Fruit fly (Drosophila melanogaster) whole organism, embryonic: ENCODE results near the gene dbe.

Source experiments
- Atf6 ChIP-seq: fragments of 200-800 bp; sonication (Bioruptor generic); IDR thresholded peaks from 2 replicates; pipeline ENCODE4 v1.3.6; 2022; ENCODE audit warnings: missing biosample characterization, missing genetic modification characterization
- Bdp1 ChIP-seq: fragments of 200-800 bp; sonication (Bioruptor generic); optimal IDR thresholded peaks from 3 replicates; lab custom pipeline; 2016; ENCODE audit warnings: missing biosample characterization, missing genetic modification characterization
- Bgb ChIP-seq: fragments of 200-800 bp; sonication (Bioruptor generic); IDR thresholded peaks from 2 replicates; pipeline ENCODE4 v1.3.6; 2022; ENCODE audit warnings: missing biosample characterization, missing genetic modification characterization; ENCODE audit not compliant: partially characterized antibody
- CG10267 ChIP-seq: fragments of 200-800 bp; sonication (Bioruptor generic); optimal IDR thresholded peaks from 2 replicates; lab custom pipeline; 2018; ENCODE audit warnings: missing biosample characterization, mild to moderate bottlenecking, missing genetic modification characterization, moderate library complexity
- CG10462 ChIP-seq: fragments of 200-800 bp; sonication (Bioruptor generic); optimal IDR thresholded peaks from 2 replicates; lab custom pipeline; 2016; ENCODE audit warnings: missing biosample characterization, missing genetic modification characterization
- CG10959 ChIP-seq: fragments of 200-800 bp; sonication (Bioruptor generic); IDR thresholded peaks from 2 replicates; pipeline ENCODE4 v1.3.6; 2022; ENCODE audit warnings: missing biosample characterization, missing genetic modification characterization
- CG11398 ChIP-seq: fragments of 200-800 bp; sonication (Bioruptor generic); optimal IDR thresholded peaks from 2 replicates; lab custom pipeline; 2016; ENCODE audit warnings: missing biosample characterization, missing genetic modification characterization
- CG11504 ChIP-seq: fragments of 200-800 bp; sonication (Bioruptor generic); optimal IDR thresholded peaks from 3 replicates; lab custom pipeline; 2019; ENCODE audit warnings: missing biosample characterization, mild to moderate bottlenecking, missing genetic modification characterization, moderate library complexity
- CG12104 ChIP-seq: fragments of 200-800 bp; sonication (Bioruptor generic); optimal IDR thresholded peaks from 3 replicates; lab custom pipeline; 2016; ENCODE audit warnings: missing biosample characterization, missing genetic modification characterization
- CG17802 ChIP-seq: fragments of 200-800 bp; sonication (Bioruptor generic); optimal IDR thresholded peaks from 2 replicates; lab custom pipeline; 2018; ENCODE audit warnings: missing biosample characterization, mild to moderate bottlenecking, missing genetic modification characterization, moderate library complexity
- CG31365 ChIP-seq: fragments of 200-800 bp; sonication (Bioruptor generic); optimal IDR thresholded peaks from 2 replicates; lab custom pipeline; 2018; ENCODE audit warnings: missing biosample characterization, mild to moderate bottlenecking, missing genetic modification characterization
- CG3281 ChIP-seq: fragments of 200-800 bp; sonication (Bioruptor generic); optimal IDR thresholded peaks from 3 replicates; lab custom pipeline; 2017; ENCODE audit warnings: missing biosample characterization, mild to moderate bottlenecking, missing genetic modification characterization
- CG33213 ChIP-seq: fragments of 200-800 bp; sonication (Bioruptor generic); optimal IDR thresholded peaks from 3 replicates; lab custom pipeline; 2016; ENCODE audit warnings: missing biosample characterization, missing genetic modification characterization
- CG34422 ChIP-seq: fragments of 200-800 bp; sonication (Bioruptor generic); IDR thresholded peaks from 3 replicates; pipeline ENCODE4 v1.3.6; 2022; ENCODE audit warnings: missing biosample characterization, missing genetic modification characterization
- CG6683 ChIP-seq: fragments of 200-800 bp; sonication (Bioruptor generic); optimal IDR thresholded peaks from 2 replicates; lab custom pipeline; 2017; ENCODE audit warnings: missing biosample characterization, mild to moderate bottlenecking, missing genetic modification characterization, missing genetic modification reagents
- CG6813 ChIP-seq: fragments of 200-800 bp; sonication (Bioruptor generic); optimal IDR thresholded peaks from 2 replicates; lab custom pipeline; 2017; ENCODE audit warnings: missing biosample characterization, missing genetic modification characterization, mild to moderate bottlenecking, moderate library complexity, missing genetic modification reagents
- CG8478 ChIP-seq: fragments of >200 bp; optimal IDR thresholded peaks from 2 replicates; lab custom pipeline; 2018
- CG9609 ChIP-seq: fragments of 200-800 bp; sonication (Bioruptor generic); optimal IDR thresholded peaks from 3 replicates; lab custom pipeline; 2016; ENCODE audit warnings: missing biosample characterization, missing genetic modification characterization
- Chrac-16 ChIP-seq: fragments of 200-800 bp; sonication (Bioruptor generic); optimal IDR thresholded peaks from 3 replicates; lab custom pipeline; 2016; ENCODE audit warnings: missing biosample characterization, missing genetic modification characterization
- D19A ChIP-seq: fragments of 200-800 bp; optimal IDR thresholded peaks from 3 replicates; lab custom pipeline; 2019; ENCODE audit warnings: missing biosample characterization, mild to moderate bottlenecking, missing genetic modification characterization, moderate library complexity
- Dad ChIP-seq: fragments of 200-800 bp; sonication (Bioruptor generic); optimal IDR thresholded peaks from 3 replicates; lab custom pipeline; 2016; ENCODE audit warnings: missing biosample characterization, missing genetic modification characterization
- Gug ChIP-seq: fragments of 200-800 bp; sonication (Bioruptor generic); IDR thresholded peaks from 4 replicates; pipeline ENCODE4 v1.3.6; 2022; ENCODE audit warnings: missing biosample characterization, missing genetic modification characterization
- Hand ChIP-seq: fragments of 200-800 bp; sonication (Bioruptor generic); optimal IDR thresholded peaks from 2 replicates; lab custom pipeline; 2017; ENCODE audit warnings: mild to moderate bottlenecking, missing biosample characterization, missing genetic modification reagents, missing genetic modification characterization
- HmgD ChIP-seq: fragments of 200-800 bp; sonication (Bioruptor generic); optimal IDR thresholded peaks from 3 replicates; lab custom pipeline; 2016; ENCODE audit warnings: missing biosample characterization, missing genetic modification characterization
- Jarid2 ChIP-seq: fragments of 200-800 bp; sonication (Bioruptor generic); optimal IDR thresholded peaks from 3 replicates; lab custom pipeline; 2017; ENCODE audit warnings: mild to moderate bottlenecking, missing biosample characterization, missing genetic modification reagents, missing genetic modification characterization
- Lim3 ChIP-seq: fragments of 200-800 bp; sonication (Bioruptor generic); IDR thresholded peaks from 2 replicates; pipeline ENCODE4 v1.3.6; 2022; ENCODE audit warnings: missing biosample characterization, missing genetic modification characterization
- Med ChIP-seq: fragments of 200-800 bp; sonication (Bioruptor generic); peaks from one replicate; lab custom pipeline; 2016; ENCODE audit warnings: missing biosample characterization, missing genetic modification characterization, mild to moderate bottlenecking, inconsistent platforms, moderate library complexity
- Mrtf ChIP-seq: fragments of 200-800 bp; sonication (Bioruptor generic); IDR thresholded peaks from 3 replicates; pipeline ENCODE4 v1.3.6; 2022; ENCODE audit warnings: missing biosample characterization, missing genetic modification characterization
- NC2α ChIP-seq: fragments of 200-800 bp; sonication (Bioruptor generic); optimal IDR thresholded peaks from 2 replicates; lab custom pipeline; 2016; ENCODE audit warnings: missing biosample characterization, missing genetic modification characterization
- NC2β ChIP-seq: fragments of 200-800 bp; sonication (Bioruptor generic); optimal IDR thresholded peaks from 2 replicates; lab custom pipeline; 2016; ENCODE audit warnings: missing biosample characterization, missing genetic modification characterization
- Xbp1 ChIP-seq: fragments of 200-800 bp; sonication (Bioruptor generic); optimal IDR thresholded peaks from 3 replicates; lab custom pipeline; 2016; ENCODE audit warnings: missing biosample characterization, mild to moderate bottlenecking, missing genetic modification characterization
- amos ChIP-seq: fragments of 200-800 bp; sonication (Bioruptor generic); IDR thresholded peaks from 2 replicates; pipeline ENCODE4 v1.3.6; 2022; ENCODE audit warnings: missing biosample characterization, missing genetic modification characterization; ENCODE audit not compliant: partially characterized antibody
- aop ChIP-seq: fragments of 200-800 bp; sonication (Bioruptor generic); IDR thresholded peaks from 2 replicates; pipeline ENCODE4 v1.3.6; 2022; ENCODE audit warnings: missing biosample characterization, missing genetic modification characterization
- bab2 ChIP-seq: fragments of 200-800 bp; sonication (Bioruptor generic); optimal IDR thresholded peaks from 2 replicates; lab custom pipeline; 2016; ENCODE audit warnings: missing biosample characterization, missing genetic modification characterization
- cg ChIP-seq: fragments of 200-800 bp; sonication (Bioruptor generic); optimal IDR thresholded peaks from 3 replicates; lab custom pipeline; 2019; ENCODE audit warnings: missing biosample characterization, mild to moderate bottlenecking, missing genetic modification characterization, moderate library complexity
- fd96Cb ChIP-seq: fragments of 200-800 bp; sonication (Bioruptor generic); optimal IDR thresholded peaks from 2 replicates; lab custom pipeline; 2018; ENCODE audit warnings: missing biosample characterization, mild to moderate bottlenecking, missing genetic modification characterization, moderate library complexity
- lilli ChIP-seq: fragments of 200-800 bp; sonication (Bioruptor generic); optimal IDR thresholded peaks from 3 replicates; lab custom pipeline; 2016; ENCODE audit warnings: missing biosample characterization, missing genetic modification characterization
- maf-S ChIP-seq: fragments of 200-800 bp; sonication (Bioruptor generic); optimal IDR thresholded peaks from 2 replicates; lab custom pipeline; 2016; ENCODE audit warnings: missing biosample characterization, missing genetic modification characterization
- pho ChIP-seq: fragments of 200-800 bp; sonication (Bioruptor generic); optimal IDR thresholded peaks from 2 replicates; lab custom pipeline; 2016; ENCODE audit warnings: missing biosample characterization, missing genetic modification characterization
- pita ChIP-seq: fragments of 200-800 bp; sonication (Bioruptor generic); optimal IDR thresholded peaks from 2 replicates; lab custom pipeline; 2017; ENCODE audit warnings: missing biosample characterization, mild to moderate bottlenecking, missing genetic modification characterization
- pum ChIP-seq: fragments of 200-800 bp; sonication (Bioruptor generic); optimal IDR thresholded peaks from 2 replicates; lab custom pipeline; 2016; ENCODE audit warnings: missing biosample characterization, missing genetic modification characterization
- sd ChIP-seq: fragments of 200-800 bp; sonication (Bioruptor generic); optimal IDR thresholded peaks from 3 replicates; lab custom pipeline; 2018; ENCODE audit warnings: missing biosample characterization, mild to moderate bottlenecking, missing genetic modification characterization, moderate library complexity
- slbo ChIP-seq: fragments of 200-800 bp; sonication (Bioruptor generic); IDR thresholded peaks from 2 replicates; pipeline ENCODE4 v1.3.6; 2022; ENCODE audit warnings: missing biosample characterization, missing genetic modification characterization
- ssp ChIP-seq: fragments of 200-800 bp; sonication (Bioruptor generic); IDR thresholded peaks from 2 replicates; pipeline ENCODE4 v1.3.6; 2022; ENCODE audit warnings: missing biosample characterization, missing genetic modification characterization
- tgo ChIP-seq: fragments of 200-800 bp; sonication (Bioruptor generic); IDR thresholded peaks from 3 replicates; pipeline ENCODE4 v1.3.6; 2022; ENCODE audit warnings: missing biosample characterization, missing genetic modification characterization
- tna ChIP-seq: fragments of 200-800 bp; sonication (Bioruptor generic); IDR thresholded peaks from 2 replicates; pipeline ENCODE4 v1.3.6; 2022; ENCODE audit warnings: missing biosample characterization, missing genetic modification characterization; ENCODE audit not compliant: partially characterized antibody
- twi ChIP-seq: fragments of 200-800 bp; optimal IDR thresholded peaks from 2 replicates; lab custom pipeline; 2019; ENCODE audit warnings: missing biosample characterization, mild to moderate bottlenecking, missing genetic modification characterization, moderate library complexity
- unc-4 ChIP-seq: fragments of 200-800 bp; sonication (Bioruptor generic); IDR thresholded peaks from 2 replicates; pipeline ENCODE4 v1.3.6; 2022; ENCODE audit warnings: missing biosample characterization, missing genetic modification characterization; ENCODE audit not compliant: partially characterized antibody
- wor ChIP-seq: fragments of 200-800 bp; sonication (Bioruptor generic); IDR thresholded peaks from 2 replicates; pipeline ENCODE4 v1.3.6; 2022; ENCODE audit warnings: missing biosample characterization, missing genetic modification characterization
- zen ChIP-seq: fragments of 200-800 bp; sonication (Bioruptor generic); optimal IDR thresholded peaks from 3 replicates; lab custom pipeline; 2018; ENCODE audit warnings: missing biosample characterization, mild to moderate bottlenecking, missing genetic modification characterization, moderate library complexity
- zf30C ChIP-seq: fragments of 200-800 bp; sonication (Bioruptor generic); optimal IDR thresholded peaks from 3 replicates; lab custom pipeline; 2018; ENCODE audit warnings: missing biosample characterization, mild to moderate bottlenecking, missing genetic modification characterization

The dbe gene

dm6 chr2L:855052-855547, 14.6 kb downstream of the dbe start, which contains the start of gene CG13949 (continued):
- peak; percentile 87 for TF ChIP-seq CG10462 (GFP tag; lab: Kevin White, UChicago)
- TF ChIP-seq CG6683 (GFP tag; lab: Kevin White, UChicago) = no peak
- peak; percentile 65; the same call in 1 of the 2 replicates for TF ChIP-seq Bgb (GFP tag; lab: Robert Waterston, UW)
- peak; percentile 41 for TF ChIP-seq pum (GFP tag; lab: Kevin White, UChicago)
- peak; percentile 19 for TF ChIP-seq twi
- TF ChIP-seq pho (GFP tag; lab: Kevin White, UChicago) = peak; percentile 66
- TF ChIP-seq CG33213 (GFP tag; lab: Kevin White, UChicago) = peak; percentile 71
- peak; percentile 63 for TF ChIP-seq lilli (GFP tag; lab: Kevin White, UChicago)
- TF ChIP-seq Xbp1 (GFP tag; lab: Kevin White, UChicago) = peak; percentile 65
- TF ChIP-seq CG10959 = peak; percentile 99
- TF ChIP-seq tna (GFP tag; lab: Robert Waterston, UW) = peak; percentile 44; the same call in 1 of the 2 replicates
- peak; percentile 17 for TF ChIP-seq CG8478 (lab: Kevin White, UChicago)
- TF ChIP-seq ssp (GFP tag; lab: Robert Waterston, UW) = peak; percentile 47
- peak; percentile 31 for TF ChIP-seq CG12104 (GFP tag; lab: Kevin White, UChicago)
- TF ChIP-seq fd96Cb = peak; percentile 27
- peak; percentile 22 for TF ChIP-seq Jarid2 (GFP tag; lab: Kevin White, UChicago)
- no peak for TF ChIP-seq NC2α (GFP tag; lab: Kevin White, UChicago)
- peak; percentile 83 for TF ChIP-seq CG11504 (tag; lab: Kevin White, UChicago)
- peak; percentile 51 for TF ChIP-seq CG9609 (GFP tag; lab: Kevin White, UChicago)
- TF ChIP-seq cg = no peak
- no peak for TF ChIP-seq Dad (GFP tag; lab: Kevin White, UChicago)
- TF ChIP-seq CG6813 (GFP tag; lab: Kevin White, UChicago) = peak; percentile 30
- TF ChIP-seq wor (GFP tag; lab: Robert Waterston, UW) = no peak
- TF ChIP-seq HmgD (GFP tag; lab: Kevin White, UChicago) = peak; percentile 82
- peak; percentile 59 for TF ChIP-seq Chrac-16 (GFP tag; lab: Kevin White, UChicago)
- TF ChIP-seq unc-4 = peak; percentile 44; the same call in 1 of the 2 replicates
- TF ChIP-seq Mrtf (GFP tag; lab: Robert Waterston, UW) = peak; percentile 70; the same call in 2 of the 3 replicates
- TF ChIP-seq CG10267 (tag; lab: Kevin White, UChicago) = peak; percentile 72
- peak; percentile 53 for TF ChIP-seq sd (tag; lab: Kevin White, UChicago)
- TF ChIP-seq tgo (GFP tag; lab: Robert Waterston, UW) = peak; percentile 70
- peak; percentile 31 for TF ChIP-seq Bdp1
- TF ChIP-seq CG34422 (GFP tag; lab: Robert Waterston, UW) = peak; percentile 77
- no peak for TF ChIP-seq CG17802 (tag; lab: Kevin White, UChicago)
- peak; percentile 47 for TF ChIP-seq pita (GFP tag; lab: Kevin White, UChicago)
- no peak for TF ChIP-seq D19A (tag; lab: Kevin White, UChicago)
- peak; percentile 67; the same call in 1 of the 2 replicates for TF ChIP-seq Atf6 (GFP tag; lab: Robert Waterston, UW)
- TF ChIP-seq CG11398 (GFP tag; lab: Kevin White, UChicago) = peak; percentile 54
- no peak for TF ChIP-seq Lim3
- peak; percentile 89 for TF ChIP-seq Med (GFP tag; lab: Kevin White, UChicago)
- peak; percentile 46 for TF ChIP-seq CG3281
- peak; percentile 64 for TF ChIP-seq Gug
- peak; percentile 60 for TF ChIP-seq maf-S (GFP tag; lab: Kevin White, UChicago)
- TF ChIP-seq amos (GFP tag; lab: Robert Waterston, UW) = peak; percentile 56
- TF ChIP-seq zen (tag; lab: Kevin White, UChicago) = peak; percentile 24
- TF ChIP-seq aop (GFP tag; lab: Robert Waterston, UW) = no peak
- TF ChIP-seq zf30C (GFP tag; lab: Kevin White, UChicago) = peak; percentile 85
- TF ChIP-seq Hand (GFP tag; lab: Kevin White, UChicago) = peak; percentile 60
- TF ChIP-seq bab2 = peak; percentile 51
- peak; percentile 79 for TF ChIP-seq slbo (GFP tag; lab: Robert Waterston, UW)
- no peak for TF ChIP-seq CG31365
- peak; percentile 41 for TF ChIP-seq NC2β
